Worm (Caenorhabditis elegans) whole organism, L3 larva: ENCODE results near the gene Y7A5A.9.

Experiments
- ceh-28 ChIP-seq: fragments of 150-350 bp; optimal IDR thresholded peaks from 2 replicates; lab custom pipeline; 2014; ENCODE audit warnings: missing biosample characterization, missing genetic modification reagents, missing genetic modification characterization
- pha-4 ChIP-seq: fragments of 150-350 bp; optimal IDR thresholded peaks from 2 replicates; lab custom pipeline; 2014; ENCODE audit warnings: missing biosample characterization, missing genetic modification reagents, missing genetic modification characterization

- no peak for TF ChIP-seq pha-4 (tag; lab: Kevin White, UChicago)
- no peak for TF ChIP-seq ceh-28
These were observed 4.6 kb downstream of the Y7A5A.9 start for ce11 chrX:15831537-15831936.
